Fruit fly (Drosophila melanogaster): Measurements from ENCODE around the gene ppk8.
A peak's percentile ranks its signal among the peaks of the same experiment; 100 is the strongest.

The ppk8 gene

dm6 chrX:3538775-3539174 lies 18.8 kb upstream of the ppk8 start (continued):
- no peak for TF ChIP-seq CG1832 (GFP tag; optimal IDR thresholded peaks at IDR 0.05)
- TF ChIP-seq CG7839 (tag; optimal IDR thresholded peaks at IDR 0.05) = peak; percentile 5
- no peak for TF ChIP-seq Dfd (GFP tag; optimal IDR thresholded peaks at IDR 0.05)
- 0 out of 3 replicates have a peak, but pooled peaks have one; percentile 26 for TF ChIP-seq ase (GFP tag; IDR thresholded peaks at IDR 0.05)
- no peak for TF ChIP-seq Hmx (GFP tag; optimal IDR thresholded peaks at IDR 0.05)
- TF ChIP-seq CG6683 (GFP tag; optimal IDR thresholded peaks at IDR 0.05) = no peak
- TF ChIP-seq Usf (GFP tag; optimal IDR thresholded peaks at IDR 0.05) = no peak
- peak; percentile 6 for TF ChIP-seq CG13123 (GFP tag; optimal IDR thresholded peaks at IDR 0.05)
- no peak for TF ChIP-seq Sry-β (GFP tag; optimal IDR thresholded peaks at IDR 0.05)
- no peak for TF ChIP-seq Rx (GFP tag; IDR thresholded peaks at IDR 0.05)
- no peak for TF ChIP-seq ftz-f1 (GFP tag; optimal IDR thresholded peaks at IDR 0.05)
- TF ChIP-seq CG9876 (GFP tag; optimal IDR thresholded peaks at IDR 0.05) = no peak
- TF ChIP-seq Stat92E (GFP tag; optimal IDR thresholded peaks at IDR 0.05) = no peak
- no peak for TF ChIP-seq YL-1 (GFP tag; optimal IDR thresholded peaks at IDR 0.05)
- TF ChIP-seq CG9215 (GFP tag; IDR thresholded peaks at IDR 0.05) = peak; percentile 17; the same call in 1 of the 2 replicates
- no peak for TF ChIP-seq Sox100B (GFP tag; optimal IDR thresholded peaks at IDR 0.05)
- TF ChIP-seq tin (GFP tag; optimal IDR thresholded peaks at IDR 0.05) = no peak
- peak; percentile 23 for TF ChIP-seq CG1602 (GFP tag; optimal IDR thresholded peaks at IDR 0.05)
- TF ChIP-seq schlank (tag; optimal IDR thresholded peaks at IDR 0.05) = no peak
- no peak for TF ChIP-seq CG10431 (GFP tag; optimal IDR thresholded peaks at IDR 0.05)
- no peak for TF ChIP-seq nerfin-1 (tag; optimal IDR thresholded peaks at IDR 0.05)
- TF ChIP-seq sr (GFP tag; IDR thresholded peaks at IDR 0.05) = no peak
- TF ChIP-seq CG10209 (GFP tag; optimal IDR thresholded peaks at IDR 0.05) = no peak
- TF ChIP-seq Pdp1 (GFP tag; optimal IDR thresholded peaks at IDR 0.05) = peak; percentile 18 to 43
- no peak for TF ChIP-seq vnd (GFP tag; IDR thresholded peaks at IDR 0.05; ENCODE audit: partially characterized antibody)
- no peak for TF ChIP-seq H15 (GFP tag; IDR thresholded peaks at IDR 0.05)
- no peak for TF ChIP-seq vvl (GFP tag; IDR thresholded peaks at IDR 0.05)
- no peak for TF ChIP-seq otp (GFP tag; IDR thresholded peaks at IDR 0.05)
- peak; percentile 23 for TF ChIP-seq tx (GFP tag; optimal IDR thresholded peaks at IDR 0.05)
- peak; percentile 14 to 43 for TF ChIP-seq dpn (GFP tag; optimal IDR thresholded peaks at IDR 0.05)
- TF ChIP-seq trh (GFP tag; optimal IDR thresholded peaks at IDR 0.05) = no peak
- no peak for TF ChIP-seq fd96Cb (tag; optimal IDR thresholded peaks at IDR 0.05)
- TF ChIP-seq Meics (GFP tag; optimal IDR thresholded peaks at IDR 0.05) = no peak
- no peak for TF ChIP-seq ato (GFP tag; IDR thresholded peaks at IDR 0.05; ENCODE audit: partially characterized antibody)
- TF ChIP-seq CG8281 (tag; optimal IDR thresholded peaks at IDR 0.05) = no peak
- TF ChIP-seq D19A (tag; optimal IDR thresholded peaks at IDR 0.05) = no peak
- peak; percentile 33 for TF ChIP-seq shn (GFP tag; optimal IDR thresholded peaks at IDR 0.05)
- no peak for TF ChIP-seq PHDP (tag; optimal IDR thresholded peaks at IDR 0.05)
- TF ChIP-seq crp (GFP tag; optimal IDR thresholded peaks at IDR 0.05) = no peak
- TF ChIP-seq CG16815 (GFP tag; optimal IDR thresholded peaks at IDR 0.05) = no peak
- peak; percentile 33; the same call in 1 of the 2 replicates for TF ChIP-seq Xrp1 (GFP tag; IDR thresholded peaks at IDR 0.05)
- TF ChIP-seq salm (tag; optimal IDR thresholded peaks at IDR 0.05) = no peak
- no peak for TF ChIP-seq psq (GFP tag; optimal IDR thresholded peaks at IDR 0.05)
- no peak for TF ChIP-seq Fer1 (GFP tag; optimal IDR thresholded peaks at IDR 0.05)
- peak; percentile 43 for TF ChIP-seq CG30403 (GFP tag; optimal IDR thresholded peaks at IDR 0.05)
- no peak for TF ChIP-seq HHEX (GFP tag; optimal IDR thresholded peaks at IDR 0.05)
- no peak for TF ChIP-seq sug (tag; optimal IDR thresholded peaks at IDR 0.05)
- TF ChIP-seq CTCF (GFP tag; optimal IDR thresholded peaks at IDR 0.05) = no peak
- TF ChIP-seq aop (GFP tag; IDR thresholded peaks at IDR 0.05) = no peak
- TF ChIP-seq exex (tag; optimal IDR thresholded peaks at IDR 0.05) = no peak
- TF ChIP-seq ind (GFP tag; optimal IDR thresholded peaks at IDR 0.05) = no peak
- TF ChIP-seq wdn (GFP tag; IDR thresholded peaks at IDR 0.05) = no peak
